Fruit fly (Drosophila melanogaster) whole organism, wandering third instar larva: ENCODE measurements around the gene tinc.
A peak's percentile ranks its signal among the peaks of the same experiment; 100 is the strongest.

Experiments used
- Abd-B ChIP-seq: fragments of >200 bp; optimal IDR thresholded peaks from 2 replicates; lab custom pipeline; 2017; ENCODE audit warnings: missing biosample characterization, missing genetic modification characterization
- CG32264 ChIP-seq: fragments of 200-800 bp; sonication (Bioruptor generic); optimal IDR thresholded peaks from 2 replicates; lab custom pipeline; 2016; ENCODE audit warnings: missing biosample characterization, missing genetic modification characterization
- CG9705 ChIP-seq: fragments of 200-800 bp; sonication (Bioruptor generic); optimal IDR thresholded peaks from 2 replicates; lab custom pipeline; 2018; ENCODE audit warnings: missing biosample characterization, mild to moderate bottlenecking, missing genetic modification characterization
- CrebA ChIP-seq: fragments of 200-800 bp; sonication (Bioruptor generic); optimal IDR thresholded peaks from 2 replicates; lab custom pipeline; 2016; ENCODE audit warnings: missing biosample characterization, mild to moderate bottlenecking, missing genetic modification characterization, borderline replicate concordance
- Dif ChIP-seq: fragments of 200-275, 200-300 bp; sonication (Bioruptor generic); optimal IDR thresholded peaks from 2 replicates; lab custom pipeline; 2018; ENCODE audit warnings: missing biosample characterization, missing genetic modification characterization; ENCODE audit not compliant: partially characterized antibody
- GATAd ChIP-seq: sonication (Bioruptor generic); optimal IDR thresholded peaks from 2 replicates; lab custom pipeline; 2016; ENCODE audit warnings: missing biosample characterization, missing genetic modification characterization
- HLH106 ChIP-seq: fragments of 200-800 bp; optimal IDR thresholded peaks from 3 replicates; lab custom pipeline; 2019; ENCODE audit warnings: missing biosample characterization, mild to moderate bottlenecking, missing genetic modification characterization, moderate library complexity
- Hnf4 ChIP-seq: fragments of 200-800 bp; sonication (Bioruptor generic); optimal IDR thresholded peaks from 2 replicates; lab custom pipeline; 2016; ENCODE audit warnings: missing biosample characterization, mild to moderate bottlenecking, missing genetic modification characterization
- Hr78 ChIP-seq: fragments of >200 bp; optimal IDR thresholded peaks from 2 replicates; lab custom pipeline; 2017; ENCODE audit warnings: missing biosample characterization, missing genetic modification characterization
- Hr83 ChIP-seq: fragments of 200-300 bp; sonication (Bioruptor generic); optimal IDR thresholded peaks from 2 replicates; lab custom pipeline; 2016; ENCODE audit warnings: missing biosample characterization, mild to moderate bottlenecking, missing genetic modification characterization, moderate library complexity; ENCODE audit not compliant: poor library complexity, severe bottlenecking
- Jra ChIP-seq: sonication (Bioruptor generic); optimal IDR thresholded peaks from 2 replicates; lab custom pipeline; 2016; ENCODE audit warnings: missing biosample characterization, missing genetic modification characterization
- Mio ChIP-seq: sonication (Bioruptor generic); optimal IDR thresholded peaks from 2 replicates; lab custom pipeline; 2016; ENCODE audit warnings: missing biosample characterization, missing genetic modification characterization
- Myc ChIP-seq: fragments of >200 bp; optimal IDR thresholded peaks from 2 replicates; lab custom pipeline; 2017
- N ChIP-seq: fragments of >200 bp; optimal IDR thresholded peaks from 2 replicates; lab custom pipeline; 2018; ENCODE audit warnings: missing biosample characterization, missing external identifiers, missing genetic modification characterization
- OdsH ChIP-seq: fragments of 200-800 bp; sonication (Bioruptor generic); optimal IDR thresholded peaks from 2 replicates; lab custom pipeline; 2016; ENCODE audit warnings: missing biosample characterization, mild to moderate bottlenecking, missing genetic modification characterization
- Rel ChIP-seq, 2 experiments: fragments of 200-800 bp; sonication (Bioruptor generic) in 1 of 2; optimal IDR thresholded peaks; 2 replicates in 1 of 2; 3 replicates in 1 of 2; lab custom pipeline; 2016 to 2019; ENCODE audit warnings: mild to moderate bottlenecking in 2 of 2, missing biosample characterization in 2 of 2, missing genetic modification characterization in 2 of 2, moderate library complexity in 1 of 2
- Sp1 ChIP-seq: fragments of 200-800 bp; sonication (Bioruptor generic); optimal IDR thresholded peaks from 3 replicates; lab custom pipeline; 2019; ENCODE audit warnings: missing biosample characterization, mild to moderate bottlenecking, missing genetic modification characterization, moderate library complexity
- Vsx2 ChIP-seq: fragments of 200-300, 225-300 bp; sonication (Bioruptor generic); optimal IDR thresholded peaks from 2 replicates; lab custom pipeline; 2018; ENCODE audit warnings: missing biosample characterization, missing genetic modification characterization; ENCODE audit not compliant: partially characterized antibody
- br ChIP-seq: fragments of 200-800 bp; sonication (Bioruptor generic); optimal IDR thresholded peaks from 2 replicates; lab custom pipeline; 2016; ENCODE audit warnings: missing biosample characterization, missing genetic modification characterization
- brk ChIP-seq: fragments of 200-800 bp; sonication (Bioruptor generic); optimal IDR thresholded peaks from 2 replicates; lab custom pipeline; 2016; ENCODE audit warnings: missing biosample characterization, mild to moderate bottlenecking, missing genetic modification characterization
- dl ChIP-seq, 2 experiments: fragments of 175-275, 200-275 bp in 1 of 2; fragments of 200-275 bp in 1 of 2; sonication (Bioruptor generic); optimal IDR thresholded peaks; lab custom pipeline; 2018; ENCODE audit warnings: mild to moderate bottlenecking in 2 of 2, missing biosample characterization in 2 of 2, missing genetic modification characterization in 2 of 2, moderate library complexity in 2 of 2; ENCODE audit not compliant: partially characterized antibody in 2 of 2, insufficient read depth in 1 of 2
- dmrt93B ChIP-seq: fragments of 200-800 bp; sonication (Bioruptor generic); optimal IDR thresholded peaks from 2 replicates; lab custom pipeline; 2018; ENCODE audit warnings: missing biosample characterization, mild to moderate bottlenecking, missing genetic modification characterization
- dsf ChIP-seq: sonication (Bioruptor generic); optimal IDR thresholded peaks from 2 replicates; lab custom pipeline; 2016; ENCODE audit warnings: missing biosample characterization, missing genetic modification characterization, borderline replicate concordance
- ey ChIP-seq: fragments of 200-800 bp; sonication (Bioruptor generic); optimal IDR thresholded peaks from 2 replicates; lab custom pipeline; 2016; ENCODE audit warnings: missing biosample characterization, missing genetic modification characterization
- foxo ChIP-seq, 2 experiments: fragments of 200-800 bp; sonication (Bioruptor generic); optimal IDR thresholded peaks; 2 replicates in 1 of 2; 3 replicates in 1 of 2; lab custom pipeline; 2016 to 2017; ENCODE audit warnings: missing biosample characterization in 2 of 2, missing genetic modification characterization in 2 of 2
- fru ChIP-seq: fragments of 200-800 bp; sonication (Bioruptor generic); optimal IDR thresholded peaks from 3 replicates; lab custom pipeline; 2016; ENCODE audit warnings: missing biosample characterization, mild to moderate bottlenecking, missing genetic modification characterization
- h ChIP-seq: fragments of 200-800 bp; sonication (Bioruptor generic); optimal IDR thresholded peaks from 3 replicates; lab custom pipeline; 2016; ENCODE audit warnings: missing biosample characterization, mild to moderate bottlenecking, missing genetic modification characterization
- jim ChIP-seq: fragments of 175-275, 200-325 bp; sonication (Bioruptor generic); optimal IDR thresholded peaks from 2 replicates; lab custom pipeline; 2016; ENCODE audit warnings: missing biosample characterization, mild to moderate bottlenecking, missing genetic modification characterization
- lola ChIP-seq: fragments of >200 bp; optimal IDR thresholded peaks from 2 replicates; lab custom pipeline; 2017; ENCODE audit warnings: missing biosample characterization, missing genetic modification characterization
- psq ChIP-seq: fragments of 200-800 bp; sonication (Bioruptor generic); optimal IDR thresholded peaks from 3 replicates; lab custom pipeline; 2017; ENCODE audit warnings: missing biosample characterization, mild to moderate bottlenecking, missing genetic modification characterization, moderate library complexity
- rgr ChIP-seq: fragments of 200-800 bp; sonication (Bioruptor generic); optimal IDR thresholded peaks from 3 replicates; lab custom pipeline; 2016; ENCODE audit warnings: missing biosample characterization, mild to moderate bottlenecking, missing genetic modification characterization
- sage ChIP-seq: fragments of 200-800 bp; sonication (Bioruptor generic); optimal IDR thresholded peaks from 2 replicates; lab custom pipeline; 2016; ENCODE audit warnings: missing biosample characterization, mild to moderate bottlenecking, missing genetic modification characterization
- sv ChIP-seq: fragments of 200-800 bp; sonication (Bioruptor generic); optimal IDR thresholded peaks from 3 replicates; lab custom pipeline; 2016; ENCODE audit warnings: missing biosample characterization, missing genetic modification characterization
- tai ChIP-seq: sonication (Bioruptor generic); optimal IDR thresholded peaks from 2 replicates; lab custom pipeline; 2016; ENCODE audit warnings: missing biosample characterization, missing genetic modification characterization
- woc ChIP-seq: sonication (Bioruptor generic); optimal IDR thresholded peaks from 2 replicates; lab custom pipeline; 2016; ENCODE audit warnings: missing biosample characterization, mild to moderate bottlenecking, missing genetic modification characterization

Gene tinc

dm6 chr3R:17795561-17796170 lies 15.7 kb upstream of the tinc start:
- TF ChIP-seq CrebA (GFP tag; lab: Kevin White, UChicago), result no peak
- no peak for TF ChIP-seq CG32264 (GFP tag; lab: Kevin White, UChicago)
- TF ChIP-seq br (GFP tag; lab: Kevin White, UChicago), result no peak
- no peak for TF ChIP-seq CG9705
- TF ChIP-seq N (GFP tag; lab: Kevin White, UChicago), result no peak
- TF ChIP-seq GATAd (GFP tag; lab: Kevin White, UChicago), result no peak
- no peak for TF ChIP-seq Abd-B (GFP tag; lab: Kevin White, UChicago)
- TF ChIP-seq Vsx2, result no peak
- no peak for TF ChIP-seq Mio (GFP tag; lab: Kevin White, UChicago)
- no peak for TF ChIP-seq psq (GFP tag; lab: Kevin White, UChicago)
- no peak for TF ChIP-seq sage (GFP tag; lab: Kevin White, UChicago)

- peak; percentile 95 for TF ChIP-seq Jra (GFP tag; lab: Kevin White, UChicago)
- TF ChIP-seq sv (GFP tag; lab: Kevin White, UChicago), result peak; percentile 85
- TF ChIP-seq N (GFP tag; lab: Kevin White, UChicago), result peak; percentile 38
- TF ChIP-seq Mio (GFP tag; lab: Kevin White, UChicago), result peak; percentile 80
- TF ChIP-seq Rel (GFP tag; optimal IDR thresholded peaks at IDR 0.05; lab: Kevin White, UChicago), result peak; percentile 42
- TF ChIP-seq Rel (tag; optimal IDR thresholded peaks at IDR 0.05; lab: Kevin White, UChicago), result peak; percentile 53
- peak; percentile 84 for TF ChIP-seq ey (GFP tag; lab: Kevin White, UChicago)
- no peak for TF ChIP-seq dl (GFP tag; optimal IDR thresholded peaks at IDR 0.05; lab: Kevin White, UChicago; ENCODE audit: insufficient read depth in 1 of 2, partially characterized antibody in 2 of 2)
- no peak for TF ChIP-seq tai (GFP tag; lab: Kevin White, UChicago)
- peak; percentile 54 to 96 for TF ChIP-seq foxo (GFP tag; optimal IDR thresholded peaks at IDR 0.05; lab: Kevin White, UChicago)
- TF ChIP-seq GATAd (GFP tag; lab: Kevin White, UChicago), result peak; percentile 80
- no peak for TF ChIP-seq Dif (GFP tag; lab: Kevin White, UChicago)
- TF ChIP-seq Hr78 (GFP tag; lab: Kevin White, UChicago), result no peak
- TF ChIP-seq Sp1, result peak; percentile 80
- TF ChIP-seq dsf (GFP tag; lab: Kevin White, UChicago), result peak; percentile 86
- TF ChIP-seq Myc (lab: Kevin White, UChicago), result peak; percentile 82
- peak; percentile 88 for TF ChIP-seq psq (GFP tag; lab: Kevin White, UChicago)
- peak; percentile 86 for TF ChIP-seq sage (GFP tag; lab: Kevin White, UChicago)
- TF ChIP-seq HLH106 (tag; lab: Kevin White, UChicago), result peak; percentile 79
- TF ChIP-seq Abd-B (GFP tag; lab: Kevin White, UChicago), result no peak
- peak; percentile 82 for TF ChIP-seq CG32264 (GFP tag; lab: Kevin White, UChicago)
- TF ChIP-seq h (GFP tag; lab: Kevin White, UChicago), result peak; percentile 95
- peak; percentile 83 for TF ChIP-seq CG9705
- peak; percentile 57 for TF ChIP-seq jim (GFP tag; lab: Kevin White, UChicago)
- TF ChIP-seq Vsx2, result no peak
- peak; percentile 92 for TF ChIP-seq OdsH
- TF ChIP-seq fru, result peak; percentile 91
- no peak for TF ChIP-seq lola (GFP tag; lab: Kevin White, UChicago)
- TF ChIP-seq Hr83 (GFP tag; lab: Kevin White, UChicago), result peak; percentile 97
- TF ChIP-seq dmrt93B (GFP tag; lab: Kevin White, UChicago), result peak; percentile 86
- TF ChIP-seq Hnf4 (GFP tag; lab: Kevin White, UChicago), result peak; percentile 98
- TF ChIP-seq brk (GFP tag; lab: Kevin White, UChicago), result no peak
- TF ChIP-seq woc, result peak; percentile 71
- TF ChIP-seq br (GFP tag; lab: Kevin White, UChicago), result peak; percentile 90
- TF ChIP-seq rgr, result peak; percentile 94
Observed at dm6 chr3R:17798211-17798737, 13.1 kb upstream of the tinc start, which contains the start of gene CG7379. Gene CG7379, minus strand, starts transcription at chr3R:17798304.
